Fruit fly (Drosophila melanogaster) whole organism, wandering third instar larva: ENCODE results near the gene CG16789.

ENCODE experiments used
- Abd-B ChIP-seq: fragments of >200 bp; optimal IDR thresholded peaks from 2 replicates; lab custom pipeline; 2017; ENCODE audit warnings: missing biosample characterization, missing genetic modification characterization
- GATAd ChIP-seq: sonication (Bioruptor generic); optimal IDR thresholded peaks from 2 replicates; lab custom pipeline; 2016; ENCODE audit warnings: missing biosample characterization, missing genetic modification characterization
- Jra ChIP-seq: sonication (Bioruptor generic); optimal IDR thresholded peaks from 2 replicates; lab custom pipeline; 2016; ENCODE audit warnings: missing biosample characterization, missing genetic modification characterization
- N ChIP-seq: fragments of >200 bp; optimal IDR thresholded peaks from 2 replicates; lab custom pipeline; 2018; ENCODE audit warnings: missing biosample characterization, missing external identifiers, missing genetic modification characterization
- OdsH ChIP-seq: fragments of 200-800 bp; sonication (Bioruptor generic); optimal IDR thresholded peaks from 2 replicates; lab custom pipeline; 2016; ENCODE audit warnings: missing biosample characterization, mild to moderate bottlenecking, missing genetic modification characterization
- Vsx2 ChIP-seq: fragments of 200-300, 225-300 bp; sonication (Bioruptor generic); optimal IDR thresholded peaks from 2 replicates; lab custom pipeline; 2018; ENCODE audit warnings: missing biosample characterization, missing genetic modification characterization; ENCODE audit not compliant: partially characterized antibody
- br ChIP-seq: fragments of 200-800 bp; sonication (Bioruptor generic); optimal IDR thresholded peaks from 2 replicates; lab custom pipeline; 2016; ENCODE audit warnings: missing biosample characterization, missing genetic modification characterization
- foxo ChIP-seq, 2 experiments: fragments of 200-800 bp; sonication (Bioruptor generic); optimal IDR thresholded peaks; 2 replicates in 1 of 2; 3 replicates in 1 of 2; lab custom pipeline; 2016 to 2017; ENCODE audit warnings: missing biosample characterization in 2 of 2, missing genetic modification characterization in 2 of 2
- lola ChIP-seq: fragments of >200 bp; optimal IDR thresholded peaks from 2 replicates; lab custom pipeline; 2017; ENCODE audit warnings: missing biosample characterization, missing genetic modification characterization
- psq ChIP-seq: fragments of 200-800 bp; sonication (Bioruptor generic); optimal IDR thresholded peaks from 3 replicates; lab custom pipeline; 2017; ENCODE audit warnings: missing biosample characterization, mild to moderate bottlenecking, missing genetic modification characterization, moderate library complexity
- tai ChIP-seq: sonication (Bioruptor generic); optimal IDR thresholded peaks from 2 replicates; lab custom pipeline; 2016; ENCODE audit warnings: missing biosample characterization, missing genetic modification characterization

- TF ChIP-seq psq (GFP tag; lab: Kevin White, UChicago), result peak; percentile 40
- peak; percentile 21 for TF ChIP-seq OdsH
- TF ChIP-seq tai (GFP tag; lab: Kevin White, UChicago), result no peak
- no peak for TF ChIP-seq lola (GFP tag; lab: Kevin White, UChicago)
- TF ChIP-seq foxo (GFP tag; optimal IDR thresholded peaks at IDR 0.05; lab: Kevin White, UChicago), result peak in 1 of 2 experiments; percentile 62
- no peak for TF ChIP-seq N
- TF ChIP-seq Abd-B (GFP tag; lab: Kevin White, UChicago), result no peak
- peak; percentile 18 for TF ChIP-seq Jra
- no peak for TF ChIP-seq GATAd (GFP tag; lab: Kevin White, UChicago)
- no peak for TF ChIP-seq br
- TF ChIP-seq Vsx2 (GFP tag; lab: Kevin White, UChicago), result no peak
Observed at dm6 chr3R:9555334-9555974, 10.5 kb upstream of the CG16789 start, which contains the start of the genes CG9386 and BckdhA.
